Fruit fly (Drosophila melanogaster) whole organism, wandering third instar larva: ENCODE results near the gene CG11714.

Experiments
- CG32264 ChIP-seq: fragments of 200-800 bp; sonication (Bioruptor generic); optimal IDR thresholded peaks from 2 replicates; lab custom pipeline; 2016; ENCODE audit warnings: missing biosample characterization, missing genetic modification characterization
- Dfd ChIP-seq: fragments of >200 bp; optimal IDR thresholded peaks from 2 replicates; lab custom pipeline; 2017; ENCODE audit warnings: missing biosample characterization, missing genetic modification characterization
- Dif ChIP-seq: fragments of 200-275, 200-300 bp; sonication (Bioruptor generic); optimal IDR thresholded peaks from 2 replicates; lab custom pipeline; 2018; ENCODE audit warnings: missing biosample characterization, missing genetic modification characterization; ENCODE audit not compliant: partially characterized antibody
- GATAd ChIP-seq: sonication (Bioruptor generic); optimal IDR thresholded peaks from 2 replicates; lab custom pipeline; 2016; ENCODE audit warnings: missing biosample characterization, missing genetic modification characterization
- Hr83 ChIP-seq: fragments of 200-300 bp; sonication (Bioruptor generic); optimal IDR thresholded peaks from 2 replicates; lab custom pipeline; 2016; ENCODE audit warnings: missing biosample characterization, mild to moderate bottlenecking, missing genetic modification characterization, moderate library complexity; ENCODE audit not compliant: poor library complexity, severe bottlenecking
- Vsx2 ChIP-seq: fragments of 200-300, 225-300 bp; sonication (Bioruptor generic); optimal IDR thresholded peaks from 2 replicates; lab custom pipeline; 2018; ENCODE audit warnings: missing biosample characterization, missing genetic modification characterization; ENCODE audit not compliant: partially characterized antibody
- br ChIP-seq: fragments of 200-800 bp; sonication (Bioruptor generic); optimal IDR thresholded peaks from 2 replicates; lab custom pipeline; 2016; ENCODE audit warnings: missing biosample characterization, missing genetic modification characterization
- fru ChIP-seq: fragments of 200-800 bp; sonication (Bioruptor generic); optimal IDR thresholded peaks from 3 replicates; lab custom pipeline; 2016; ENCODE audit warnings: missing biosample characterization, mild to moderate bottlenecking, missing genetic modification characterization
- h ChIP-seq: fragments of 200-800 bp; sonication (Bioruptor generic); optimal IDR thresholded peaks from 3 replicates; lab custom pipeline; 2016; ENCODE audit warnings: missing biosample characterization, mild to moderate bottlenecking, missing genetic modification characterization
- pan ChIP-seq: fragments of >200 bp; optimal IDR thresholded peaks from 2 replicates; lab custom pipeline; 2017
- rgr ChIP-seq: fragments of 200-800 bp; sonication (Bioruptor generic); optimal IDR thresholded peaks from 3 replicates; lab custom pipeline; 2016; ENCODE audit warnings: missing biosample characterization, mild to moderate bottlenecking, missing genetic modification characterization
- sage ChIP-seq: fragments of 200-800 bp; sonication (Bioruptor generic); optimal IDR thresholded peaks from 2 replicates; lab custom pipeline; 2016; ENCODE audit warnings: missing biosample characterization, mild to moderate bottlenecking, missing genetic modification characterization

DNA sequence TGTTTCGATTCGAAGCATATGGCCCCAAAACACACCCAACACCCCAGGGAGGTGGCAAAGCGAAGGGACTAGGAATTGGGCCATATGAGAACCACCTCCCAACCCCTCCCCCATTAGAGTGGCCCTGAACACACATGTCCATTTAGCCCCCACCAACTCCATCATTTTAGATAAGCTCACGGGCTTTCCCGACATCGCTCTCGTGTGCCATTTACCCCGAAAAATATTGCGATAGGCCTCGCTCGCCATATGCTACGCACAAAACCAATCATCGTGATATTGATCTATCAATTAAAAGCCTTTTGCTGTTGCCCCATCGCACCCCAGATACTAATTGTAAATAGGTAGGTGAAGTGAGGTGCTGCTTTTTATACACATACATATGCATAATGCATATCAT lies 7.9 kb upstream of the CG11714 start:
- TF ChIP-seq pan (lab: Kevin White, UChicago) (no peak), Dfd (GFP tag; lab: Kevin White, UChicago) (no peak), Vsx2 (GFP tag; lab: Kevin White, UChicago) (no peak), sage (no peak), h (GFP tag; lab: Kevin White, UChicago) (no peak), Dif (GFP tag; lab: Kevin White, UChicago) (no peak), CG32264 (GFP tag; lab: Kevin White, UChicago) (no peak), GATAd (no peak), br (no peak), rgr (GFP tag; lab: Kevin White, UChicago) (no peak), fru (GFP tag; lab: Kevin White, UChicago) (no peak), Hr83 (GFP tag; lab: Kevin White, UChicago) (no peak)
